Worm (Caenorhabditis elegans) whole organism, L2 larva: ENCODE results near the gene F23D12.1.

Experiments
- alr-1 ChIP-seq: fragments of 150-350 bp; optimal IDR thresholded peaks from 2 replicates; lab custom pipeline; 2014; ENCODE audit warnings: missing biosample characterization, missing genetic modification characterization
- egl-27 ChIP-seq: sonication (generic microtip); optimal IDR thresholded peaks from 3 replicates; lab custom pipeline; 2017; ENCODE audit warnings: missing biosample characterization, missing genetic modification reagents, missing genetic modification characterization
- mdl-1 ChIP-seq, 2 experiments: fragments of 150-350 bp in 1 of 2; sonication (generic microtip) in 1 of 2; optimal IDR thresholded peaks; 2 replicates each; lab custom pipeline; 2017; ENCODE audit warnings: missing biosample characterization in 2 of 2, missing genetic modification characterization in 2 of 2
- nhr-10 ChIP-seq: sonication (generic microtip); optimal IDR thresholded peaks from 2 replicates; lab custom pipeline; 2017; ENCODE audit warnings: missing biosample characterization, missing genetic modification characterization
- nhr-25 ChIP-seq: fragments of 150-350 bp; sonication (generic microtip); optimal IDR thresholded peaks from 3 replicates; lab custom pipeline; 2014; ENCODE audit warnings: missing biosample characterization, missing genetic modification characterization
- sma-3 ChIP-seq: sonication (generic microtip); optimal IDR thresholded peaks from 2 replicates; lab custom pipeline; 2016; ENCODE audit warnings: missing genetic modification reagents, missing genetic modification characterization, missing compliant biosample characterization
- unc-62 ChIP-seq: fragments of 150-350 bp; optimal IDR thresholded peaks from 2 replicates; lab custom pipeline; 2014; ENCODE audit warnings: missing biosample characterization, missing genetic modification reagents, missing genetic modification characterization
- ztf-4 ChIP-seq: fragments of 150-350 bp; optimal IDR thresholded peaks from 2 replicates; lab custom pipeline; 2014; ENCODE audit warnings: missing biosample characterization, missing genetic modification characterization

ce11 chrX:14447910-14448309 is 20.0 kb upstream of the F23D12.1 start, which contains the start of gene jmjd-3.2:
- no peak for TF ChIP-seq nhr-25 (tag; lab: Kevin White, UChicago)
- no peak for TF ChIP-seq sma-3 (GFP tag; lab: Kevin White, UChicago)
- no peak for TF ChIP-seq nhr-10 (tag; lab: Kevin White, UChicago)
- no peak for TF ChIP-seq unc-62 (GFP tag; lab: Kevin White, UChicago)
- no peak for TF ChIP-seq ztf-4 (tag; lab: Kevin White, UChicago)
- no peak for TF ChIP-seq alr-1 (tag; lab: Kevin White, UChicago)
- TF ChIP-seq egl-27, result no peak
- no peak for TF ChIP-seq mdl-1 (tag; optimal IDR thresholded peaks at IDR 0.05; lab: Kevin White, UChicago)
